Worm (Caenorhabditis elegans): ENCODE data around the gene F23F1.10.
A peak's percentile ranks its signal among the peaks of the same experiment; 100 is the strongest.

F23F1.10 gene

ce11 chrII:28283-28682, 13.5 kb downstream of the F23F1.10 start, which contains the start of gene F23F1.4:
Gene F23F1.4, minus strand, starts transcription at chrII:28423.
- no peak for TF ChIP-seq klf-2 (GFP tag; conservative IDR thresholded peaks at IDR 0.05)
- TF ChIP-seq ref-1 (GFP tag; conservative IDR thresholded peaks at IDR 0.05): no peak
- no peak for TF ChIP-seq ztf-23 (GFP tag; IDR thresholded peaks at IDR 0.05)
- TF ChIP-seq tab-1 (GFP tag; IDR thresholded peaks at IDR 0.05): no peak
- no peak for TF ChIP-seq T22C8.4 (GFP tag; IDR thresholded peaks at IDR 0.05)
- no peak for TF ChIP-seq cog-1 (tag; optimal IDR thresholded peaks at IDR 0.05)
- TF ChIP-seq flt-1 (GFP tag; IDR thresholded peaks at IDR 0.05): no peak
- TF ChIP-seq med-1 (GFP tag; optimal IDR thresholded peaks at IDR 0.05; ENCODE audit: insufficient read depth): no peak
- TF ChIP-seq ztf-29 (GFP tag; IDR thresholded peaks at IDR 0.05): no peak

DNA sequence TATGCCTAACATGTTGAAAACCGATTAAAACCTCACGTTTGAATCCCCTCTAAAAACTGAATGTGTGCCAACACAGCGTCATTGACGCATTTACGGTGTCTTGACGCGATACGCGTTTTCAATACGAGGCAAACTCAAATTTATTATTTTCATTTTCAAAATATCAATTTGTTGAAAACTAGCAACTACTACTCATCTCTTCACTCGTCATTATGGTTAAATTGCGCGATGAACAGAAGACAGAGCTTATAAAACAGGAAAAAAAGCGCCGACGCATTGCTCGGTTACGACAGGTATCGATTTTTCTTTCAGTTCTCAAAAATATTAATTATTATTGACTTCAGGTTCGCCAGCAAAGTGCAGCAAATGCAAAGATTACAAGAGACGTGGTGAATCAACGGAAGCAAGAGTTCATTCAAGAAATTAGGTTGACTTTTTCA, 17.2 kb downstream of the F23F1.10 start, which contains the start of gene enee-1:
Gene enee-1 (plus strand): TSS at position 108 of the 440 bp plus-strand sequence.
- TF ChIP-seq cog-1 (tag; optimal IDR thresholded peaks at IDR 0.05) (peak; percentile 26), ref-1 (GFP tag; conservative IDR thresholded peaks at IDR 0.05) (no peak), ztf-23 (GFP tag; IDR thresholded peaks at IDR 0.05) (0 out of 2 replicates have a peak, but pooled peaks have one; percentile 56)

DNA sequence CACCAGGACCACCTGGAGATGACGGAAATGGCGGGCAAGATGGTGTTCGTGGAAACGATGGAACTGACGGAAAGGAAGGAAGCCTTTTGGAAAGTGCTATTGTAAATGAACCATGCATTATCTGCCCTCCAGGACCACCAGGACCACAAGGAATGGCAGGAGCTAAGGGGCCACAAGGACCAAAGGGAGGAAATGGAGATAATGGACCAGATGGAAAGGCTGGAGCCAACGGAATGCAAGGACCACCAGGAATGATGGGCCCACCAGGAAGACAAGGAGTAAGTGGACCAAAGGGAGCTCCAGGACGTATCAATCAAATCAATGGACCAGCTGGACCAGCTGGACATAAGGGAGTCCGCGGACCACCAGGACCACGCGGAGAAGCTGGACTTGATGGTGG, 18.0 kb downstream of the F23F1.10 start:
- no peak for TF ChIP-seq med-1 (GFP tag; optimal IDR thresholded peaks at IDR 0.05; ENCODE audit: insufficient read depth)
- TF ChIP-seq flt-1 (GFP tag; IDR thresholded peaks at IDR 0.05): no peak
- TF ChIP-seq ref-1 (GFP tag; conservative IDR thresholded peaks at IDR 0.05): no peak
- TF ChIP-seq cog-1 (tag; optimal IDR thresholded peaks at IDR 0.05): no peak
- no peak for TF ChIP-seq ztf-29 (GFP tag; IDR thresholded peaks at IDR 0.05)
- no peak for TF ChIP-seq T22C8.4 (GFP tag; IDR thresholded peaks at IDR 0.05)
- no peak for TF ChIP-seq ztf-23 (GFP tag; IDR thresholded peaks at IDR 0.05)
- no peak for TF ChIP-seq klf-2 (GFP tag; conservative IDR thresholded peaks at IDR 0.05)

DNA sequence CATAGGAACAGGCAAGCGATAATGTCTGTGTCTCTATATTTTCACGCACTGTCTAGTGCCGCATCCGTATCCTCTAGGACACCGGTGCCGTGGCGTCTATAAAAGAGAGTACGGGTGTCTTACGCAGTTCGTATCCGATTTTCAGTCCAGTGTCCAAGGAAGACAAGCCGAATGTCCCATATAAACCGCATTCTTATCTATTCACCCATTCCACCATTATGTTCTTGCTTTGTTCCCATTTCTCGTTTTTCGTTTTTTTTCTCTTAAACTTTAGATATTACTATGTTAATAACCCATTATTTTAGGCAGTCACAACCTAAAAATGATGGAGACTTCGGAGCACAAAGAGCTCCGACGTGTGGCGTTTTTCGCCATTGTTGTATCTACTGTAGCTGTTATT, 18.8 kb downstream of the F23F1.10 start, which contains the start of gene sqt-2:
Gene sqt-2 (plus strand): TSS at position 301 of the 400 bp plus-strand sequence.
- TF ChIP-seq ref-1 (GFP tag; conservative IDR thresholded peaks at IDR 0.05) (no peak), flt-1 (GFP tag; IDR thresholded peaks at IDR 0.05) (no peak), ztf-29 (GFP tag; IDR thresholded peaks at IDR 0.05) (no peak), ztf-23 (GFP tag; IDR thresholded peaks at IDR 0.05) (no peak), med-1 (GFP tag; optimal IDR thresholded peaks at IDR 0.05; ENCODE audit: insufficient read depth) (no peak), T22C8.4 (GFP tag; IDR thresholded peaks at IDR 0.05) (no peak), klf-2 (GFP tag; conservative IDR thresholded peaks at IDR 0.05) (no peak), tab-1 (GFP tag; IDR thresholded peaks at IDR 0.05) (no peak), cog-1 (tag; optimal IDR thresholded peaks at IDR 0.05) (no peak)

DNA sequence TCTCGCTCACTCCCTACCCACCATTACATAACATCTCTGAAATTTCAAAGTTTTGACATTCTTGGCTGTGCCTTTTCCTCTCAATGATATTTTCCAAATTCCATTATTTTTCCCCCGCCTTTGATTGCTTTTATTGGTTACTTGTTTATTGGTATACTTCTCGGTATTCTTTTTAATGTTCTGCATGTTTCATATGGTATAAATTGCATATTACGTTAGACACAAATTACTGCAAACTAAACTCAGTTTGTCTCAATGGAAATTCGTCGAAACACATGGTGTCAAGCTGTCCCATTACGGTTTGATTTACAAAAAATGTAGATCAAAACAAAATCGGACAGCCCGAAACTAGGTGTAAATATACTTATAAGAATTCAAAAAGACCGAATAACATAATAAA, 19.8 kb downstream of the F23F1.10 start:
- no peak for TF ChIP-seq tab-1 (GFP tag; IDR thresholded peaks at IDR 0.05)
- TF ChIP-seq klf-2 (GFP tag; conservative IDR thresholded peaks at IDR 0.05): no peak
- TF ChIP-seq ztf-29 (GFP tag; IDR thresholded peaks at IDR 0.05): no peak
- TF ChIP-seq med-1 (GFP tag; optimal IDR thresholded peaks at IDR 0.05; ENCODE audit: insufficient read depth): no peak
- no peak for TF ChIP-seq ref-1 (GFP tag; conservative IDR thresholded peaks at IDR 0.05)
- no peak for TF ChIP-seq flt-1 (GFP tag; IDR thresholded peaks at IDR 0.05)
- TF ChIP-seq T22C8.4 (GFP tag; IDR thresholded peaks at IDR 0.05): no peak
- TF ChIP-seq ztf-23 (GFP tag; IDR thresholded peaks at IDR 0.05): no peak
- TF ChIP-seq cog-1 (tag; optimal IDR thresholded peaks at IDR 0.05): no peak

- TF ChIP-seq ref-1 (GFP tag; conservative IDR thresholded peaks at IDR 0.05): no peak
These were observed 22.5 kb downstream of the F23F1.10 start, which contains the start of gene gmeb-1 for ce11 chrII:19238-19637. Gene gmeb-1, plus strand, starts transcription at chrII:19538.

- peak; percentile 57 for TF ChIP-seq cog-1 (tag; optimal IDR thresholded peaks at IDR 0.05)
- TF ChIP-seq tab-1 (GFP tag; IDR thresholded peaks at IDR 0.05): no peak
- peak; percentile 53; the same call in 1 of the 2 replicates for TF ChIP-seq ztf-23 (GFP tag; IDR thresholded peaks at IDR 0.05)
- peak; percentile 32; the same call in 1 of the 2 replicates for TF ChIP-seq T22C8.4 (GFP tag; IDR thresholded peaks at IDR 0.05)
These were observed 23.0 kb downstream of the F23F1.10 start for ce11 chrII:18787-19186.

DNA sequence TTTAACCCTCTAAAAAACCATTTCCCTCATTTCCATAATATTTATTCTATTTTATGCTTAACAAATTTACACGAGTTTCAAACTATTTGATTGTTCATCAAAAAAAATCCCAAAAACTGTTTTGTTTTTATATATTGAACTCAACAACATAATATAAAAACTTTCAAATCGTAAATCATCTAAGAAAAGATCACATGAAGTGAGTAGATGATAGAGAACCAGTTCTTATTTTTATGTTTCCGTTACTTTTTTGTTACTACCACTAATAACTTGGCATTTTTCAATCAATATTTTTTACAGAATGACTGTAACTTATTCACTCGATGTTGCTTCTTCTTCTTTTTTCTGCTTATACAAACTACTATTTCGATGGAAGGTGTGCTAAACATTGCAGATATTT, 29.1 kb downstream of the F23F1.10 start, which contains the start of gene best-3:
Gene best-3 (plus strand): TSS at position 301 of the 400 bp plus-strand sequence.
- TF ChIP-seq klf-2 (GFP tag; conservative IDR thresholded peaks at IDR 0.05): no peak
- no peak for TF ChIP-seq ztf-23 (GFP tag; IDR thresholded peaks at IDR 0.05)
- TF ChIP-seq med-1 (GFP tag; optimal IDR thresholded peaks at IDR 0.05; ENCODE audit: insufficient read depth): no peak
- no peak for TF ChIP-seq T22C8.4 (GFP tag; IDR thresholded peaks at IDR 0.05)
- no peak for TF ChIP-seq ztf-29 (GFP tag; IDR thresholded peaks at IDR 0.05)
- TF ChIP-seq tab-1 (GFP tag; IDR thresholded peaks at IDR 0.05): no peak
- no peak for TF ChIP-seq cog-1 (tag; optimal IDR thresholded peaks at IDR 0.05)
- no peak for TF ChIP-seq flt-1 (GFP tag; IDR thresholded peaks at IDR 0.05)
- TF ChIP-seq ref-1 (GFP tag; conservative IDR thresholded peaks at IDR 0.05): no peak

DNA sequence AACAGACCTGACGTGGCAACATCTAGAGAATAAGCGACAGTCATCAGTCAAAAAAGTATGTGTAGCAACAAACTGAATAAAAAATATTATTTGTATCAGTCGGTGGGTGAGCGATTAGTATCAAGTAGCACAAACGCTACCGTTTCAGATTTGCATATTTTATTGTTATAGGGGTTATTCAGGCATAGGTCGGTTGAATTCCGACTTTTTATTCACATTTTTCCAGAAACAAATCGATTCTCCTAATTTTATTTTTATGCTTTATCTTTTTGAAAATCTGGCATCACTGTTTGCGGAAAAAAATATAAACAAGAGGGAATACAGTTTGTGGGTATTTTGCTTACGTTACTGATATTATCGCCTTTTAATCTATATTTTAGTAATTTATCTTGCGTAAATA, 30.0 kb downstream of the F23F1.10 start, which contains the start of gene best-4:
Gene best-4 (minus strand): TSS at position 101 of the 400 bp plus-strand sequence.
- TF ChIP-seq ztf-23 (GFP tag; IDR thresholded peaks at IDR 0.05): no peak
- no peak for TF ChIP-seq cog-1 (tag; optimal IDR thresholded peaks at IDR 0.05)

DNA sequence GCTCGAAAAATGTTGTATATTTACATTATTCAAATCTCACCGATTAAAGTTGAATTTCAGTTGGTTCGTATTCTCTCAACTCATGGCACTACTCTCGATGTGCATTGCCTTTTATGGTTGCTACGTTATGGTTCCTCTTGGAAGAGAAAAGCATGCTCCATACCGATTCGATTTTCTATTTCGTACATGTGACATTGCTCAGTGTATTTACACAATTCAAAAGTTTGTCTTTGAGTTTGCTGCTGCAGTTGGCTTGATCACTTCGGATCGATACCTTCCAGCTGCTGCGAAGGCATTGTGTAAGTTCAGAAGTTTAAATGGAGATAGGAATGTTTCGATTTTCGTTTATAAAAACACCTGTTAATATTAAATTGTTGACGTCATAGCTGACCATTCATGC, 33.6 kb downstream of the F23F1.10 start:
- TF ChIP-seq cog-1 (tag; optimal IDR thresholded peaks at IDR 0.05) (no peak), T22C8.4 (GFP tag; IDR thresholded peaks at IDR 0.05) (no peak), flt-1 (GFP tag; IDR thresholded peaks at IDR 0.05) (no peak), med-1 (GFP tag; optimal IDR thresholded peaks at IDR 0.05; ENCODE audit: insufficient read depth) (no peak), klf-2 (GFP tag; conservative IDR thresholded peaks at IDR 0.05) (no peak), tab-1 (GFP tag; IDR thresholded peaks at IDR 0.05) (no peak), ztf-29 (GFP tag; IDR thresholded peaks at IDR 0.05) (no peak), ztf-23 (GFP tag; IDR thresholded peaks at IDR 0.05) (no peak), ref-1 (GFP tag; conservative IDR thresholded peaks at IDR 0.05) (no peak)
